Worm (Caenorhabditis elegans) whole organism, L4/young adult: Measurements from ENCODE around the gene ZK154.1.

Experiments
- W03F9.2 ChIP-seq: fragments of 150-350 bp; optimal IDR thresholded peaks from 2 replicates; lab custom pipeline; 2014; ENCODE audit warnings: missing biosample characterization, missing genetic modification characterization
- dao-5 ChIP-seq: sonication (generic microtip); optimal IDR thresholded peaks from 2 replicates; lab custom pipeline; 2016; ENCODE audit warnings: missing genotype, missing genetic modification characterization, moderate library complexity, missing compliant biosample characterization
- him-1 ChIP-seq: sonication (generic microtip); optimal IDR thresholded peaks from 2 replicates; lab custom pipeline; 2016; ENCODE audit warnings: missing genotype, missing genetic modification reagents, missing genetic modification characterization, missing compliant biosample characterization

ZK154.1 gene

DNA sequence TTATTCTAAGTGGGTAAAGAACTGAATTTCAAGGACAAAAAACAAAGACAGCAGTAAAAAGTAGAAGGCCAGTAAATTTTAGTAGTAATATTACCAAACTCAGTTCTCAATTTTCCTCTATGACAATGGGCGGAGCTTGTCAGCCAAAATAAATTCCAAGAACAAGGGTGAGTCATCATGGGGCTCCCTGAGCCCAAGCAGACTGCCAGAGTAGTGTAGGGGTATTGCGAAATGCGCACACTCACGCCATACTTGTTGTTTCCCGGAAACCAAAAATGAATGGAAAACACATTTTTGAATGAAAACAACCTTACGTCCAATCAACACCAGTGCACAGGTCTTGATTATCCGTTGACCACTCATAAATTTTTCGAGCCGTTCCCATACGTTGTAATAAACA lies 12.4 kb downstream of the ZK154.1 start:
- TF ChIP-seq him-1 (tag; lab: Kevin White, UChicago) (peak; percentile 16), dao-5 (no peak), W03F9.2 (no peak)

DNA sequence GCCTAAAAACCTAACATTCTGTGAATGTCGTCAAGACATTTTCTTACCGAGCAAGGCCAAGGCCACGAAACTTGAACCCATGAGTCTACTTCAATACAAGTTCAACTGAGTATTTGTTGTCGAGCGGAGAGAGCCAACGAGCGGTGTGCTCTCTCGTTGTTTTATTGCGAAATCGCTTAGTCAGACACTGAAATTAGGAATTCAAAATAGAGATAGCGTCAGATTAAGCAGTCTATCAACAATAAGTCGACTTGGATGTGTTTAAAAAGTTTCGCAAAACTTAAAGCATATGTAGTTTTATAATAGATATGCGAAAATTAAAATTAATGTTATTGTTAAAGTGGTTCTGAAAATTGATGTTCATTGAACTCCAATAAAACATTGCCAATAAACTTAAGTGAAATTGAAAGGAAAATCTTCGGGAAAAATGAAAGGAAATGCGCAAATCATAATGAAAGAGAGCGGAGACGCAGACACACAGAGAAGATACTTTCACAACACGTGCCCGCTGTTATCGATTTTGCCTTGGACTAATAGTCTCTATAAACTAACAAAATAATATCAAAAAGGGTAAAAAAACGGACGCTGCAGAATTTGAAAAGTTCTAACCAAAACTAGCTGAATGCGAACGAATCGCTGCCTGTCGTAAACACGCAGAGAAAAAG lies 14.1 kb downstream of the ZK154.1 start, which contains the start of gene ZK154.6:
Gene ZK154.6 (minus strand): TSS at position 187 of the 665 bp plus-strand sequence.
- no peak for TF ChIP-seq dao-5
- no peak for TF ChIP-seq W03F9.2
- no peak for TF ChIP-seq him-1 (tag; lab: Kevin White, UChicago)

- TF ChIP-seq dao-5, result peak; percentile 27
- no peak for TF ChIP-seq W03F9.2
- no peak for TF ChIP-seq him-1 (tag; lab: Kevin White, UChicago)
Observed at ce11 chrX:7794306-7794743, 14.9 kb downstream of the ZK154.1 start.

DNA sequence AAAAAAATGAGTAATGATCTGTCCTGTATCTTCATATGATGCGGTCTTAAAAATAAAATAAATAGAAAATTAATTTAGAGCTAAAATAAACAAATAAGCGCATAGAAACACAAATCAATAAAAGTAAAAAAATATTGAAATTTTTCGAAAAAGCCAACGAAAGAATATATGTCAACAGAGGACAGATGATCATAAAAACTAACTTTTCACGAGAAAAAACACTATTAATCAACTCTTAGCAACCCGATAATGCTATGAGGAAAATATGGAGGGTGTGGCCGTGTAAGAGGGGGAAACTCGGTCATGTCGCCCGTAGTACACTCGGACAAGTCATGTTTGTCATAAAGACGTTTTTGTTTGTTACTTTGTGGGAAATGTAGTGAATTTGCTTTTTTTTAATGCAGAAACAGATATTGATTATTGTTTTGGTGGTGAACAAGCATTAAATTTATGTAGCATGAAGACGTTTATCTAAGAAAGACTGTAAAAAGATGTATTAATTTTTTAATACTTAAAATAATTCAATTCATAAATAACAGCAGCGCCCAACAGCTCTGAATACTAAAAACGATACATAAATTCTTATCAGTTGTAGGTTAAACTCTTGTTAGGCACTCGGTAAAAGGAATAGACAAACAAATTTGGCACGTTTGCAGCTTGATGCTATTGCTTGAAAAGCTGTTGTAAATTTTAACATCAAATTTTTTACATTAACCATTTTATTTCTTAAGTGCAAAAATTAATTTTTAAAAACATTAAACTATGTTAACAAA lies 19.1 kb downstream of the ZK154.1 start, which contains the start of gene adm-4:
Gene adm-4 (minus strand): TSS at position 51 of the 773 bp plus-strand sequence.
- TF ChIP-seq W03F9.2, result no peak
- TF ChIP-seq him-1 (tag; lab: Kevin White, UChicago), result peak; percentile 5

- no peak for TF ChIP-seq him-1 (tag; lab: Kevin White, UChicago)
- no peak for TF ChIP-seq dao-5
- no peak for TF ChIP-seq W03F9.2
Observed at ce11 chrX:7799680-7800079, 20.3 kb downstream of the ZK154.1 start, which contains the start of gene gpx-7. gpx-7 (minus strand) TSS chrX:7799780.

- TF ChIP-seq W03F9.2 (no peak), him-1 (tag; lab: Kevin White, UChicago) (no peak), dao-5 (no peak)
Observed at ce11 chrX:7800370-7800769, 21.0 kb downstream of the ZK154.1 start.

DNA sequence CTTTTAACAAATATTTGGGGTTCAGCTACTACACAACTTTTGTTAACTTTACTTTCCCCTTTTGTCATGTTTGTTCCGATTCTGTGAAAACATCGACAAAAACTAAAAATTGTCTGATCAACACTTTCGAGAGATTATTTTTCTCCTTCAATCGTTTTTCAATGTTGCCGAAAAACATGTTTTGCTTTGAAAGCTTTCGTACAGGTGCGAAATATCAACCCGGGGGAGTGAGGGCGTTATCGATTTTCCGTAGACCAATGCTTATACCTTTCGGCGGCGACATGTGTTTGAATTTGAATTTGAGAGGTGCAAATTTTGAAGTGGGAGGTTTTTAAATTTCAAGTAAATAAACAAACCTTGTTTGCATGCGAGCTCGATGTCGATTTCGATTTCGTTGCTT lies 29.0 kb downstream of the ZK154.1 start:
- TF ChIP-seq W03F9.2 (no peak), him-1 (tag; lab: Kevin White, UChicago) (no peak), dao-5 (no peak)

- no peak for TF ChIP-seq dao-5
- no peak for TF ChIP-seq him-1 (tag; lab: Kevin White, UChicago)
- peak; percentile 0 for TF ChIP-seq W03F9.2
Observed at ce11 chrX:7809352-7810196, 30.2 kb downstream of the ZK154.1 start.

ce11 chrX:7810991-7811390 lies 31.6 kb downstream of the ZK154.1 start:
- TF ChIP-seq dao-5 (no peak), W03F9.2 (no peak), him-1 (tag; lab: Kevin White, UChicago) (no peak)

ce11 chrX:7814747-7815146 lies 35.4 kb downstream of the ZK154.1 start:
- TF ChIP-seq dao-5 (no peak), W03F9.2 (no peak), him-1 (tag; lab: Kevin White, UChicago) (no peak)

ce11 chrX:7815230-7815629 lies 35.9 kb downstream of the ZK154.1 start:
- TF ChIP-seq dao-5, result no peak
- TF ChIP-seq him-1 (tag; lab: Kevin White, UChicago), result no peak
- no peak for TF ChIP-seq W03F9.2

- TF ChIP-seq dao-5, result no peak
- no peak for TF ChIP-seq W03F9.2
Observed at ce11 chrX:7816434-7816974, 37.1 kb downstream of the ZK154.1 start, which contains the start of the genes sek-1 and R03G5.6. sek-1 (plus strand) TSS chrX:7816734. R03G5.6 (minus strand) TSS chrX:7816924.

- TF ChIP-seq W03F9.2 (no peak), dao-5 (no peak), him-1 (tag; lab: Kevin White, UChicago) (no peak)
Observed at ce11 chrX:7817555-7817954, 38.2 kb downstream of the ZK154.1 start.
